Fruit fly (Drosophila melanogaster) whole organism, wandering third instar larva: ENCODE measurements around the gene slam.

Source experiments
- CG32264 ChIP-seq: fragments of 200-800 bp; sonication (Bioruptor generic); optimal IDR thresholded peaks from 2 replicates; lab custom pipeline; 2016; ENCODE audit warnings: missing biosample characterization, missing genetic modification characterization
- Dfd ChIP-seq: fragments of >200 bp; optimal IDR thresholded peaks from 2 replicates; lab custom pipeline; 2017; ENCODE audit warnings: missing biosample characterization, missing genetic modification characterization
- Dif ChIP-seq: fragments of 200-275, 200-300 bp; sonication (Bioruptor generic); optimal IDR thresholded peaks from 2 replicates; lab custom pipeline; 2018; ENCODE audit warnings: missing biosample characterization, missing genetic modification characterization; ENCODE audit not compliant: partially characterized antibody
- GATAd ChIP-seq: sonication (Bioruptor generic); optimal IDR thresholded peaks from 2 replicates; lab custom pipeline; 2016; ENCODE audit warnings: missing biosample characterization, missing genetic modification characterization
- HLH106 ChIP-seq: fragments of 200-800 bp; optimal IDR thresholded peaks from 3 replicates; lab custom pipeline; 2019; ENCODE audit warnings: missing biosample characterization, mild to moderate bottlenecking, missing genetic modification characterization, moderate library complexity
- Hnf4 ChIP-seq: fragments of 200-800 bp; sonication (Bioruptor generic); optimal IDR thresholded peaks from 2 replicates; lab custom pipeline; 2016; ENCODE audit warnings: missing biosample characterization, mild to moderate bottlenecking, missing genetic modification characterization
- Hr78 ChIP-seq: fragments of >200 bp; optimal IDR thresholded peaks from 2 replicates; lab custom pipeline; 2017; ENCODE audit warnings: missing biosample characterization, missing genetic modification characterization
- Hr83 ChIP-seq: fragments of 200-300 bp; sonication (Bioruptor generic); optimal IDR thresholded peaks from 2 replicates; lab custom pipeline; 2016; ENCODE audit warnings: missing biosample characterization, mild to moderate bottlenecking, missing genetic modification characterization, moderate library complexity; ENCODE audit not compliant: poor library complexity, severe bottlenecking
- Jra ChIP-seq: sonication (Bioruptor generic); optimal IDR thresholded peaks from 2 replicates; lab custom pipeline; 2016; ENCODE audit warnings: missing biosample characterization, missing genetic modification characterization
- Mio ChIP-seq: sonication (Bioruptor generic); optimal IDR thresholded peaks from 2 replicates; lab custom pipeline; 2016; ENCODE audit warnings: missing biosample characterization, missing genetic modification characterization
- N ChIP-seq: fragments of >200 bp; optimal IDR thresholded peaks from 2 replicates; lab custom pipeline; 2018; ENCODE audit warnings: missing biosample characterization, missing external identifiers, missing genetic modification characterization
- OdsH ChIP-seq: fragments of 200-800 bp; sonication (Bioruptor generic); optimal IDR thresholded peaks from 2 replicates; lab custom pipeline; 2016; ENCODE audit warnings: missing biosample characterization, mild to moderate bottlenecking, missing genetic modification characterization
- Sp1 ChIP-seq: fragments of 200-800 bp; sonication (Bioruptor generic); optimal IDR thresholded peaks from 3 replicates; lab custom pipeline; 2019; ENCODE audit warnings: missing biosample characterization, mild to moderate bottlenecking, missing genetic modification characterization, moderate library complexity
- Vsx2 ChIP-seq: fragments of 200-300, 225-300 bp; sonication (Bioruptor generic); optimal IDR thresholded peaks from 2 replicates; lab custom pipeline; 2018; ENCODE audit warnings: missing biosample characterization, missing genetic modification characterization; ENCODE audit not compliant: partially characterized antibody
- br ChIP-seq: fragments of 200-800 bp; sonication (Bioruptor generic); optimal IDR thresholded peaks from 2 replicates; lab custom pipeline; 2016; ENCODE audit warnings: missing biosample characterization, missing genetic modification characterization
- brk ChIP-seq: fragments of 200-800 bp; sonication (Bioruptor generic); optimal IDR thresholded peaks from 2 replicates; lab custom pipeline; 2016; ENCODE audit warnings: missing biosample characterization, mild to moderate bottlenecking, missing genetic modification characterization
- dl ChIP-seq, 2 experiments: fragments of 175-275, 200-275 bp in 1 of 2; fragments of 200-275 bp in 1 of 2; sonication (Bioruptor generic); optimal IDR thresholded peaks; lab custom pipeline; 2018; ENCODE audit warnings: mild to moderate bottlenecking in 2 of 2, missing biosample characterization in 2 of 2, missing genetic modification characterization in 2 of 2, moderate library complexity in 2 of 2; ENCODE audit not compliant: partially characterized antibody in 2 of 2, insufficient read depth in 1 of 2
- dmrt93B ChIP-seq: fragments of 200-800 bp; sonication (Bioruptor generic); optimal IDR thresholded peaks from 2 replicates; lab custom pipeline; 2018; ENCODE audit warnings: missing biosample characterization, mild to moderate bottlenecking, missing genetic modification characterization
- dsf ChIP-seq: sonication (Bioruptor generic); optimal IDR thresholded peaks from 2 replicates; lab custom pipeline; 2016; ENCODE audit warnings: missing biosample characterization, missing genetic modification characterization, borderline replicate concordance
- ey ChIP-seq: fragments of 200-800 bp; sonication (Bioruptor generic); optimal IDR thresholded peaks from 2 replicates; lab custom pipeline; 2016; ENCODE audit warnings: missing biosample characterization, missing genetic modification characterization
- foxo ChIP-seq, 2 experiments: fragments of 200-800 bp; sonication (Bioruptor generic); optimal IDR thresholded peaks; 2 replicates in 1 of 2; 3 replicates in 1 of 2; lab custom pipeline; 2016 to 2017; ENCODE audit warnings: missing biosample characterization in 2 of 2, missing genetic modification characterization in 2 of 2
- fru ChIP-seq: fragments of 200-800 bp; sonication (Bioruptor generic); optimal IDR thresholded peaks from 3 replicates; lab custom pipeline; 2016; ENCODE audit warnings: missing biosample characterization, mild to moderate bottlenecking, missing genetic modification characterization
- h ChIP-seq: fragments of 200-800 bp; sonication (Bioruptor generic); optimal IDR thresholded peaks from 3 replicates; lab custom pipeline; 2016; ENCODE audit warnings: missing biosample characterization, mild to moderate bottlenecking, missing genetic modification characterization
- lola ChIP-seq: fragments of >200 bp; optimal IDR thresholded peaks from 2 replicates; lab custom pipeline; 2017; ENCODE audit warnings: missing biosample characterization, missing genetic modification characterization
- pan ChIP-seq: fragments of >200 bp; optimal IDR thresholded peaks from 2 replicates; lab custom pipeline; 2017
- psq ChIP-seq: fragments of 200-800 bp; sonication (Bioruptor generic); optimal IDR thresholded peaks from 3 replicates; lab custom pipeline; 2017; ENCODE audit warnings: missing biosample characterization, mild to moderate bottlenecking, missing genetic modification characterization, moderate library complexity
- rgr ChIP-seq: fragments of 200-800 bp; sonication (Bioruptor generic); optimal IDR thresholded peaks from 3 replicates; lab custom pipeline; 2016; ENCODE audit warnings: missing biosample characterization, mild to moderate bottlenecking, missing genetic modification characterization
- sv ChIP-seq: fragments of 200-800 bp; sonication (Bioruptor generic); optimal IDR thresholded peaks from 3 replicates; lab custom pipeline; 2016; ENCODE audit warnings: missing biosample characterization, missing genetic modification characterization
- tai ChIP-seq: sonication (Bioruptor generic); optimal IDR thresholded peaks from 2 replicates; lab custom pipeline; 2016; ENCODE audit warnings: missing biosample characterization, missing genetic modification characterization
- usp ChIP-seq: fragments of >200 bp; optimal IDR thresholded peaks from 2 replicates; lab custom pipeline; 2017; ENCODE audit warnings: missing biosample characterization, missing genetic modification characterization
- woc ChIP-seq: sonication (Bioruptor generic); optimal IDR thresholded peaks from 2 replicates; lab custom pipeline; 2016; ENCODE audit warnings: missing biosample characterization, mild to moderate bottlenecking, missing genetic modification characterization

Gene slam

dm6 chr2L:6348327-6348726 lies 23.9 kb upstream of the slam start, which contains the start of gene CG9497:
Gene CG9497 (minus strand): TSS chr2L:6348427.
- TF ChIP-seq br, result no peak
- no peak for TF ChIP-seq dmrt93B
- TF ChIP-seq Sp1 (GFP tag; lab: Kevin White, UChicago), result no peak
- TF ChIP-seq dl (GFP tag; optimal IDR thresholded peaks at IDR 0.05; lab: Kevin White, UChicago; ENCODE audit: insufficient read depth in 1 of 2, partially characterized antibody in 2 of 2), result no peak
- TF ChIP-seq OdsH (GFP tag; lab: Kevin White, UChicago), result no peak
- no peak for TF ChIP-seq lola
- no peak for TF ChIP-seq GATAd
- TF ChIP-seq Mio (GFP tag; lab: Kevin White, UChicago), result no peak
- no peak for TF ChIP-seq tai (GFP tag; lab: Kevin White, UChicago)
- no peak for TF ChIP-seq psq

DNA sequence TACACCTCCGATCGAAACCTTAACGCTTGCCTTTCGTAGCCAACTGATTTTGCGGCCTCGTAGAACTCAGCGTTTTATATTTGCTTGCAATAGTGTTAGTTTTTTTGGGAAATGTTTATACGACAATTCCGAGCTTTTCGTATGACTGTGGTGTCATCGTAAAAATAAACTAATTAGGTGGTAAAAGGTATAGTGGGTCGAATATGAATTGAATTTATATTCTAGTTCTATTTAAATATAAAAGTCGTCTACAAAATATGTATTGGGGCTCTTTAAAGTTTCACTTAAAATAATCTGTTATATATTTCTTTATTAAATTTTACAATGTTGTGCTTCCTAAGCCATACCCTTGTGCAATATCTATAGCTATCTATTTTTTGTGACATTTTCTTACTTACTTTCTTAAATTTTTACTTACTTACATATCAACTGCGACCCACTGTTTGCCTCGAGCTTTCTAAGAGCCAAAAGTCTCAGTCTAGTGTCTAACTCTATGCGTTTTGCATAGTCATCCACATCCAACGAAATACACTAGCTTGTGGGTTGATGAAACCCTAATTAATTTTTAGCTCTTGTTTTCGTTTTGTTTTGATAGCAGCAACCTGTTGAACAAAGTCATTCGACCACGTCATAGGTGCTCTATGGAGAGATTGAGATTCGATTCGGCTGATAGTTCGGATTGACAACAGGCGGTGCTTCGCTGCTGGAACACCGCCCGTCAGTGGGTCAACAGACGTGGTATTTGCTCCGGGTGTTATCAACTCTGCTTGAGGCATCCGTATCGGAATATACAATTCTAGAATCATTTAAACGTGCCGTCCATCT lies 21.0 kb upstream of the slam start, which contains the start of gene CG9498:
CG9498 (minus strand) TSS at position 51 of the 825 bp plus-strand sequence.
- TF ChIP-seq Vsx2 (peak; percentile 37), fru (peak; percentile 22), Jra (GFP tag; lab: Kevin White, UChicago) (no peak), OdsH (GFP tag; lab: Kevin White, UChicago) (peak; percentile 47), HLH106 (tag; lab: Kevin White, UChicago) (peak; percentile 0), foxo (GFP tag; optimal IDR thresholded peaks at IDR 0.05; lab: Kevin White, UChicago) (peak in 1 of 2 experiments; percentile 74), sv (GFP tag; lab: Kevin White, UChicago) (peak; percentile 24), Hnf4 (GFP tag; lab: Kevin White, UChicago) (no peak), woc (GFP tag; lab: Kevin White, UChicago) (no peak), N (GFP tag; lab: Kevin White, UChicago) (no peak)
- TF ChIP-seq, all 38 proteins: peak for 6

DNA sequence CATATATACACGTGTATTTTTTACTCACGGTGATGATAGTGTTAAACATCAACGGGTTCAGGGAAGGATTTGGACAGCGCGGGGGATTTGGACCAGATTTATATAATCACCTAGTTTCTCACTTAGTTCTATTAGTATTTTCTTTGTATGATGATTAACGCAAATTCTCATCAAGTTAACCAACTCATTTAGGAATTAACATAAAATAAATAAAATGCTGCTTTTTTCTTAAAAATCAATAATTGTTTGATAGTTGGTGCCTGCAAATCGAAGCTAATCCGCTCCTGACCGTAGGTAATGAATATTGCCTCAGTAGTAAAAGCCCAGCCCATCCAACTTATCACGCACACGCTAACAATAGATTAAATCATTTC lies 20.4 kb upstream of the slam start:
- TF ChIP-seq br, result peak; percentile 14
- TF ChIP-seq ey, result peak; percentile 36
- peak; percentile 29 for TF ChIP-seq HLH106 (tag; lab: Kevin White, UChicago)
- TF ChIP-seq psq, result peak; percentile 5
- TF ChIP-seq CG32264 (GFP tag; lab: Kevin White, UChicago), result no peak
- TF ChIP-seq pan (lab: Kevin White, UChicago), result no peak
- peak in 1 of 2 experiments; percentile 71 for TF ChIP-seq foxo (GFP tag; optimal IDR thresholded peaks at IDR 0.05; lab: Kevin White, UChicago)
- peak; percentile 66 for TF ChIP-seq h (GFP tag; lab: Kevin White, UChicago)
- TF ChIP-seq sv (GFP tag; lab: Kevin White, UChicago), result peak; percentile 53
- TF ChIP-seq rgr (GFP tag; lab: Kevin White, UChicago), result peak; percentile 45
- TF ChIP-seq brk, result no peak
- peak; percentile 43 for TF ChIP-seq fru
- peak; percentile 18 for TF ChIP-seq OdsH (GFP tag; lab: Kevin White, UChicago)
- TF ChIP-seq dsf (GFP tag; lab: Kevin White, UChicago), result no peak
- TF ChIP-seq Vsx2, result no peak

DNA sequence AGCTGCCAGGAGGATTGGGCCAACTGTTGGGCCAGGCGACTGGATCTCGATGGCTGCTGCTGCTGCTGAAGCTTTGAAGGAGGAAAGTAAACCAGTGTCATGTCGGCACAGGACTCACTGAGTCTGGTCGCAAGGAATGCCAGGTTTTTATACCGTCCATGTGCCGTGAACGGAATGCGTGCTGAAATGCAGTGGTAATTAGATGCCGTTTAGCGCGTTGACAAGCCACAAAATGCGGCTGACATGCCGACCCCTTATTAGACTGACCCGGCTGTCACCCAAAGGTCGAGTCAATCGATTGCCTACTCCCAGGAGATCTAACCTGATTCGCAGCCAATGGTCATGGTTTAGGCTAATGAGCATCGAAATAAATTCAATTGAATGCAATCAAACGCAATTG lies 18.0 kb upstream of the slam start, which contains the start of gene ppk7:
ppk7 (minus strand) TSS at position 101 of the 400 bp plus-strand sequence.
- TF ChIP-seq ey (no peak), usp (GFP tag; lab: Kevin White, UChicago) (no peak), brk (no peak), Hr78 (no peak), br (no peak), Sp1 (GFP tag; lab: Kevin White, UChicago) (no peak), foxo (GFP tag; optimal IDR thresholded peaks at IDR 0.05; lab: Kevin White, UChicago) (no peak), N (GFP tag; lab: Kevin White, UChicago) (no peak), tai (GFP tag; lab: Kevin White, UChicago) (no peak), Hr83 (GFP tag; lab: Kevin White, UChicago) (no peak), OdsH (GFP tag; lab: Kevin White, UChicago) (no peak), dsf (GFP tag; lab: Kevin White, UChicago) (no peak), Dfd (GFP tag; lab: Kevin White, UChicago) (no peak), Dif (no peak), psq (no peak)
